Worm (Caenorhabditis elegans) whole organism, mixed stage, embryonic: Measurements from ENCODE around the gene mltn-11.

Source experiments
- M03D4.4 ChIP-seq: sonication (generic microtip); optimal IDR thresholded peaks from 2 replicates; lab custom pipeline; 2017; ENCODE audit warnings: mild to moderate bottlenecking, missing genetic modification characterization, missing compliant biosample characterization
- bed-3 ChIP-seq: fragments of 200-800 bp; sonication (Bioruptor generic); optimal IDR thresholded peaks from 3 replicates; lab custom pipeline; 2018; ENCODE audit warnings: mild to moderate bottlenecking, missing genetic modification characterization, moderate library complexity, missing compliant biosample characterization
- blmp-1 ChIP-seq: fragments of 150-350 bp; optimal IDR thresholded peaks from 2 replicates; lab custom pipeline; 2014; ENCODE audit warnings: missing biosample characterization, missing genetic modification characterization
- ceh-39 ChIP-seq: fragments of 150-350 bp; optimal IDR thresholded peaks from 2 replicates; lab custom pipeline; 2014; ENCODE audit warnings: missing biosample characterization, missing genetic modification characterization
- ceh-43 ChIP-seq: fragments of 200-800 bp; sonication (Bioruptor generic); optimal IDR thresholded peaks from 2 replicates; lab custom pipeline; 2018; ENCODE audit warnings: mild to moderate bottlenecking, missing genetic modification characterization, moderate library complexity, missing compliant biosample characterization
- ceh-83 ChIP-seq: fragments of 200-800 bp; sonication (Bioruptor generic); optimal IDR thresholded peaks from 2 replicates; lab custom pipeline; 2018; ENCODE audit warnings: mild to moderate bottlenecking, missing genetic modification characterization, missing compliant biosample characterization
- ces-1 ChIP-seq: fragments of 150-350 bp; optimal IDR thresholded peaks from 2 replicates; lab custom pipeline; 2014; ENCODE audit warnings: missing biosample characterization, missing genetic modification reagents, missing genetic modification characterization
- cnd-1 ChIP-seq: fragments of 200-800 bp; sonication (Bioruptor generic); optimal IDR thresholded peaks from 2 replicates; lab custom pipeline; 2018; ENCODE audit warnings: mild to moderate bottlenecking, missing genetic modification characterization, missing compliant biosample characterization
- drap-1 ChIP-seq: fragments of 200-800 bp; sonication (Bioruptor generic); optimal IDR thresholded peaks from 3 replicates; lab custom pipeline; 2018; ENCODE audit warnings: mild to moderate bottlenecking, missing genetic modification characterization, missing compliant biosample characterization
- elt-1 ChIP-seq: sonication (generic microtip); optimal IDR thresholded peaks from 2 replicates; lab custom pipeline; 2017; ENCODE audit warnings: missing genetic modification characterization, mild to moderate bottlenecking, missing compliant biosample characterization, antibody characterized with exemption, moderate library complexity, borderline replicate concordance; ENCODE audit not compliant: insufficient read depth
- elt-3 ChIP-seq: fragments of 150-350 bp; optimal IDR thresholded peaks from 2 replicates; lab custom pipeline; 2014; ENCODE audit warnings: missing biosample characterization, missing genetic modification characterization
- flh-1 ChIP-seq: fragments of 200-800 bp; sonication (Bioruptor generic); optimal IDR thresholded peaks from 2 replicates; lab custom pipeline; 2018; ENCODE audit warnings: mild to moderate bottlenecking, missing genetic modification characterization, moderate library complexity, missing compliant biosample characterization
- ham-2 ChIP-seq: fragments of 200-800 bp; sonication (Bioruptor generic); optimal IDR thresholded peaks from 2 replicates; lab custom pipeline; 2018; ENCODE audit warnings: mild to moderate bottlenecking, missing genetic modification characterization, missing compliant biosample characterization
- hlh-1 ChIP-seq: fragments of 150-350 bp; optimal IDR thresholded peaks from 2 replicates; lab custom pipeline; 2014; ENCODE audit warnings: missing biosample characterization, missing genetic modification reagents, missing genetic modification characterization
- lin-13 ChIP-seq: fragments of 150-350 bp; optimal IDR thresholded peaks from 2 replicates; lab custom pipeline; 2014; ENCODE audit warnings: missing biosample characterization, missing genetic modification characterization
- lin-32 ChIP-seq: fragments of 200-800 bp; sonication (Bioruptor generic); optimal IDR thresholded peaks from 2 replicates; lab custom pipeline; 2018; ENCODE audit warnings: mild to moderate bottlenecking, missing genetic modification characterization, missing compliant biosample characterization
- lsy-2 ChIP-seq: fragments of 150-350 bp; optimal IDR thresholded peaks from 2 replicates; lab custom pipeline; 2014; ENCODE audit warnings: missing biosample characterization, missing genetic modification characterization
- mab-5 ChIP-seq: fragments of 150-350 bp; optimal IDR thresholded peaks from 2 replicates; lab custom pipeline; 2014; ENCODE audit warnings: missing biosample characterization, missing genetic modification characterization
- mep-1 ChIP-seq: fragments of 150-350 bp; optimal IDR thresholded peaks from 2 replicates; lab custom pipeline; 2017; ENCODE audit warnings: missing biosample characterization, missing genetic modification reagents, missing genetic modification characterization, inconsistent platforms
- mls-2 ChIP-seq: sonication (generic microtip); optimal IDR thresholded peaks from 2 replicates; lab custom pipeline; 2016; ENCODE audit warnings: mild to moderate bottlenecking, missing genetic modification characterization, moderate library complexity, missing compliant biosample characterization
- nhr-12 ChIP-seq: fragments of 150-350 bp; optimal IDR thresholded peaks from 2 replicates; lab custom pipeline; 2014; ENCODE audit warnings: missing biosample characterization, missing genetic modification characterization
- nhr-2 ChIP-seq: fragments of 150-350 bp; optimal IDR thresholded peaks from 2 replicates; lab custom pipeline; 2014; ENCODE audit warnings: missing biosample characterization, missing genetic modification characterization
- nhr-237 ChIP-seq: fragments of 150-350 bp; optimal IDR thresholded peaks from 2 replicates; lab custom pipeline; 2014; ENCODE audit warnings: missing biosample characterization, missing genetic modification characterization
- nhr-28 ChIP-seq: fragments of 150-350 bp; optimal IDR thresholded peaks from 2 replicates; lab custom pipeline; 2014; ENCODE audit warnings: missing biosample characterization, missing genetic modification characterization
- nhr-76 ChIP-seq: sonication (generic microtip); optimal IDR thresholded peaks from 2 replicates; lab custom pipeline; 2017; ENCODE audit warnings: missing biosample characterization, missing genetic modification characterization
- pha-4 ChIP-seq: fragments of 150-350 bp; optimal IDR thresholded peaks from 2 replicates; lab custom pipeline; 2018; ENCODE audit warnings: missing biosample characterization, missing genetic modification reagents, missing genetic modification characterization
- sem-2 ChIP-seq: fragments of 200-800 bp; sonication (Bioruptor generic); optimal IDR thresholded peaks from 2 replicates; lab custom pipeline; 2018; ENCODE audit warnings: mild to moderate bottlenecking, missing genetic modification characterization, missing compliant biosample characterization
- snpc-4 ChIP-seq: fragments of 150-350 bp; optimal IDR thresholded peaks from 2 replicates; lab custom pipeline; 2014; ENCODE audit warnings: missing biosample characterization, missing genetic modification characterization
- sptf-1 ChIP-seq: sonication (generic microtip); optimal IDR thresholded peaks from 2 replicates; lab custom pipeline; 2017; ENCODE audit warnings: mild to moderate bottlenecking, missing genetic modification characterization, moderate library complexity, missing compliant biosample characterization
- tbx-8 ChIP-seq: fragments of 200-800 bp; sonication (Bioruptor generic); optimal IDR thresholded peaks from 2 replicates; lab custom pipeline; 2018; ENCODE audit warnings: mild to moderate bottlenecking, missing genetic modification characterization, moderate library complexity, missing compliant biosample characterization
- unc-120 ChIP-seq: sonication (generic microtip); optimal IDR thresholded peaks from 2 replicates; lab custom pipeline; 2017; ENCODE audit warnings: missing genetic modification characterization, missing compliant biosample characterization; ENCODE audit not compliant: poor library complexity, severe bottlenecking
- unc-39 ChIP-seq: fragments of 150-350 bp; optimal IDR thresholded peaks from 2 replicates; lab custom pipeline; 2014; ENCODE audit warnings: missing biosample characterization, missing genetic modification characterization
- unc-62 ChIP-seq: fragments of 150-350 bp; optimal IDR thresholded peaks from 2 replicates; lab custom pipeline; 2014; ENCODE audit warnings: missing biosample characterization, missing genetic modification reagents, missing genetic modification characterization
- zip-8 ChIP-seq: fragments of 150-350 bp; optimal IDR thresholded peaks from 2 replicates; lab custom pipeline; 2014; ENCODE audit warnings: missing biosample characterization, missing genetic modification characterization
- ztf-11 ChIP-seq: fragments of 150-350 bp; optimal IDR thresholded peaks from 2 replicates; lab custom pipeline; 2014; ENCODE audit warnings: missing biosample characterization, missing genetic modification characterization

mltn-11 gene

DNA sequence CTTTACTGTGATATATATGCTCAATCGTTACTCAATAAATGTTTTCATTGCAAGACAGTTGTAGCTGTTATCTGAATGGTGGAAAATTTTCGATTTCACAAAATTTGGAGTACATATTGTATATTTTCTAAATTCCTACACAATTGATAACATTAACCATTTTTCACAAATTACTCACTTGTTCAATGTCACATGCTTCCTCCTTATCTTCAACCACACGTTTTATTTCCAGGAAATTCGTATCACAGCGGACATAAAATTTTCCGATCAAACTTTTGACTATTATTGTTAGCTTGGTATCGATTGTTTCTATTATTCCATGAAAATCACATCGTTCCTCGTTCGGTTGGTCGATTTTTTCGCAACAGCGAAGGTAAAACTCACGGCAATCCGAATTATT, 27.5 kb upstream of the mltn-11 start:
- TF ChIP-seq nhr-12 (tag; lab: Kevin White, UChicago), result no peak
- no peak for TF ChIP-seq drap-1 (GFP tag; lab: Kevin White, UChicago)
- no peak for TF ChIP-seq ceh-39
- no peak for TF ChIP-seq ceh-83
- no peak for TF ChIP-seq snpc-4
- no peak for TF ChIP-seq hlh-1
- no peak for TF ChIP-seq ceh-43 (GFP tag; lab: Kevin White, UChicago)
- no peak for TF ChIP-seq cnd-1
- TF ChIP-seq, all 35 proteins: peak for 0

DNA sequence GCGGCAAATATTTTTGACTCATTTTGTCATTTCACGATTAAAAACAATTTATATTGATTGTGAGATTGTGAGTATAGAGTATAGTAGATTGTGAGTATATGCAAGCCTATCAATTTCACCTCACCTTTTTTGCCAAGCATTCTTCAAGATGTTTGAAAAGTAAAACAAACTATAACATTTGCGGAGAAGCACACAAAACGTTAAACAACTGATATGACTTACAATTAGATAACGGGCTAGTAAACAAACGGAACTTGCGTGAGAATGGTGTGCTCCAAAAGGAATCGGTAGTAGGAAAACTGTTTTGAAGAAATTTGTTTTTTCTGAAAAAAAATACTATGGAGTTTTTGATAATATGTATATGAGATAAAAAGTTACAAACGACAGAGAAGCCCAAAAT, 25.9 kb upstream of the mltn-11 start:
- TF ChIP-seq lsy-2 (no peak), elt-3 (tag; lab: Kevin White, UChicago) (no peak), ceh-83 (no peak), unc-39 (tag; lab: Kevin White, UChicago) (no peak), ceh-39 (no peak), lin-32 (no peak), bed-3 (GFP tag; lab: Kevin White, UChicago) (no peak), nhr-2 (no peak), nhr-28 (tag; lab: Kevin White, UChicago) (no peak)

DNA sequence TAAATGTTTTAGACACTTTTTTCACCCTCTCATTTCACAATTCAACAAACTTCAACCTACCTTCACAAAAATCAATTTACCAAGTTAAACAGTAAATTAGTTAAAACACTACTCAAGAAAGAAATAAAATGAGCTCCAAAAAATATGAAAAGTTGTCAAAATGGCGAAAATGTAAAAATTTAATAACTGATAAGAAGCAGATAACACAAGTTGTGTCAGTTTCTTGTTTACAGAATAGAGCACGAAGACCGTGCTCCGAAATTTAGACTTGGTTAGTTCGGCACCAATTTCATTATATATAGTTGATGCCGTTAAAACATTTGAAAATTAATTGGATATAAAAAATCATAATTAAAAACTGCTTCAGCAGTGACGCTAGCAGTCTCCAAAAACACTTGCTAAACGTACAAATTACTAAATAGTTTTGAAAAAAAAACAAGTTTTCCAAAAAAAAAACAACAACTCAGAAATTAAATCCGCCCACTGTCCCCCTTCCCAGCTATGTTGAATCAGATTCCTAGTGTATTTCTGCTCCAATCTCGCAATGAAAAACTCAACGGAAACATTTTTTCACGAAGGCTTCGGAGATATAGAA, 25.1 kb upstream of the mltn-11 start, which contains the start of gene srw-54:
TSS of gene srw-54 (plus strand) at position 545 of the 595 bp plus-strand sequence.
- TF ChIP-seq elt-3 (tag; lab: Kevin White, UChicago), result no peak
- TF ChIP-seq mab-5 (tag; lab: Kevin White, UChicago), result no peak
- TF ChIP-seq cnd-1, result no peak
- TF ChIP-seq tbx-8 (GFP tag; lab: Kevin White, UChicago), result no peak
- no peak for TF ChIP-seq unc-62 (GFP tag; lab: Kevin White, UChicago)
- no peak for TF ChIP-seq blmp-1 (tag; lab: Kevin White, UChicago)

DNA sequence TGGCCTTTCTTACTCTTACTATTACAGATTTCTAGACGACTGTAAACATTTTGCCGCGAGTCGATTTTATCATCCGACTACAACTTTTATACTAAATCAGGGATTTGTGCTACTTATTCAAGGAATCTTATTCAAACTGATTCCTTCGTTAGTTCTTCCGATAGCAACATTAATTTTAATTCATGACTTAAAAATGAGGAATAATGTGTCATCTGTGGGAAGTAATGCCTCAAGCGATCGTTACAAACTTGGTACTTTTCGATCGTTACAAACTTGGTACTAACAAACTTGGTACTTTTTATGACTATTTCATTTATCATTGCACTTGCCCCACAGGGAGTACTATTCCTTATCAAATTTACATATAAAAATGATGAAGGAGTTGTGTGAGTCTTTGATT, 18.5 kb upstream of the mltn-11 start, which contains the start of gene Y70C5A.4:
TSS of gene Y70C5A.4 (plus strand) at position 301 of the 400 bp plus-strand sequence.
- TF ChIP-seq snpc-4 (no peak), elt-1 (tag; lab: Kevin White, UChicago) (no peak), ham-2 (GFP tag; lab: Kevin White, UChicago) (no peak), hlh-1 (no peak), lsy-2 (no peak), unc-39 (tag; lab: Kevin White, UChicago) (no peak), flh-1 (GFP tag; lab: Kevin White, UChicago) (no peak), drap-1 (GFP tag; lab: Kevin White, UChicago) (no peak), unc-120 (no peak), ceh-83 (no peak), mls-2 (tag; lab: Kevin White, UChicago) (no peak)
- TF ChIP-seq, all 35 proteins: peak for 0

DNA sequence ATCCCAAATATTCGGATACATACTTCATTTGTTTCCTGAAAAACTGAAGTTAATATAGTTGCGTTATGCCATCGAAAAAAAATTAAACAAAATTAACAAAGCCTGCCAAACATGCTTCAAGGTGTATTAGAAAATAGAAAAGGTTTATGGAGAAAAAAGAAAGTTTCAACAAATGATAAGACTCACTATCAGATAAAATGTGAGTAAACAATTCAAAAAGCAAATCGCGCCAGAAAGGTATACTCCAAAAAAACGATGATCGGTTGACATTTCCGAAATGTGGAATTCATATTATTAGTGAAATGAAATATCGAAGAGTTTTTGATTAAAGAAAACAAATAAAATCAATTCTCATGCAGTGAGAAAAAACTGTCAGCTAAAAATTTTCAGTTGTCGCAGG, 15.1 kb upstream of the mltn-11 start, which contains the start of gene Y70C5A.3:
TSS of gene Y70C5A.3 (minus strand) at position 50 of the 400 bp plus-strand sequence.
- TF ChIP-seq ceh-83, result no peak
- no peak for TF ChIP-seq ceh-43 (GFP tag; lab: Kevin White, UChicago)
- TF ChIP-seq ham-2 (GFP tag; lab: Kevin White, UChicago), result no peak
- no peak for TF ChIP-seq lin-32

DNA sequence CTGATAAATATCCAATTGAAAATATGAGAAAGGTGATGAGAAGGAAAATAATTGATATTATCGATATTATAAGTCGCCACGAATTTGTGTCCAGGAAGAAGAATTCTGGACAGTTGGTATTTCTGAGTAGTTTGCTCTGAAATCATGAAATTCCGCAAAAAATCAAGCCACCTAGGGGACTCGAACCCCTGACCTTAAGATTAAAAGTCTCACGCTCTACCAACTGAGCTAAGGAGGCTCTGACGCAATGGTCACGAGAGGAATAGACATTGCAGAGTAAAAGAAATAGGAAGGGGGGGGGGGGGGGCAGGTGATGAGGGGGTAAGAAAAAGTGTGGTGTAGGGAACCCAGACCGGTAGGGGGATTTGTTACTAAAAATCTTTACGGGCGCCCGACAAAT, 14.1 kb upstream of the mltn-11 start:
- TF ChIP-seq elt-1 (tag; lab: Kevin White, UChicago), result no peak
- no peak for TF ChIP-seq lin-32
- no peak for TF ChIP-seq elt-3 (tag; lab: Kevin White, UChicago)
- peak; percentile 75 for TF ChIP-seq sptf-1 (tag; lab: Kevin White, UChicago)
- TF ChIP-seq nhr-76 (tag; lab: Kevin White, UChicago), result no peak
- no peak for TF ChIP-seq tbx-8 (GFP tag; lab: Kevin White, UChicago)
- TF ChIP-seq lin-13 (tag; lab: Kevin White, UChicago), result no peak
- no peak for TF ChIP-seq ztf-11 (tag; lab: Kevin White, UChicago)
- TF ChIP-seq mab-5 (tag; lab: Kevin White, UChicago), result no peak
- TF ChIP-seq flh-1 (GFP tag; lab: Kevin White, UChicago), result peak; percentile 17
- TF ChIP-seq hlh-1, result peak; percentile 3
- TF ChIP-seq ham-2 (GFP tag; lab: Kevin White, UChicago), result no peak
- TF ChIP-seq ceh-83, result no peak
- no peak for TF ChIP-seq bed-3 (GFP tag; lab: Kevin White, UChicago)
- TF ChIP-seq mep-1 (tag; lab: Kevin White, UChicago), result no peak
- no peak for TF ChIP-seq nhr-28 (tag; lab: Kevin White, UChicago)
- no peak for TF ChIP-seq unc-120
- no peak for TF ChIP-seq nhr-237 (tag; lab: Kevin White, UChicago)
- TF ChIP-seq lsy-2, result no peak
- TF ChIP-seq cnd-1, result peak; percentile 51
- no peak for TF ChIP-seq unc-39 (tag; lab: Kevin White, UChicago)
- no peak for TF ChIP-seq ces-1 (GFP tag; lab: Kevin White, UChicago)
- no peak for TF ChIP-seq zip-8 (tag; lab: Kevin White, UChicago)
- peak; percentile 36 for TF ChIP-seq sem-2
- TF ChIP-seq pha-4 (tag; lab: Kevin White, UChicago), result no peak
- no peak for TF ChIP-seq nhr-12 (tag; lab: Kevin White, UChicago)
- TF ChIP-seq drap-1 (GFP tag; lab: Kevin White, UChicago), result peak; percentile 47
- TF ChIP-seq M03D4.4, result peak; percentile 66
- TF ChIP-seq unc-62 (GFP tag; lab: Kevin White, UChicago), result no peak
- no peak for TF ChIP-seq nhr-2
- peak; percentile 14 for TF ChIP-seq mls-2 (tag; lab: Kevin White, UChicago)
- TF ChIP-seq ceh-43 (GFP tag; lab: Kevin White, UChicago), result no peak
- no peak for TF ChIP-seq blmp-1 (tag; lab: Kevin White, UChicago)
- no peak for TF ChIP-seq snpc-4
- TF ChIP-seq, all 35 proteins: peak for 8
